Fruit fly (Drosophila melanogaster) whole organism, embryonic: Measurements from ENCODE around the gene CG2247.

Experiments used
- Ada2b ChIP-seq: fragments of 200-800 bp; sonication (Bioruptor generic); IDR thresholded peaks from 2 replicates; pipeline ENCODE4 v1.3.6; 2022; ENCODE audit warnings: missing biosample characterization, missing genetic modification characterization
- B-H1 ChIP-seq: fragments of 200-800 bp; sonication (Bioruptor generic); IDR thresholded peaks from 3 replicates; pipeline ENCODE4 v1.3.6; 2022; ENCODE audit warnings: missing biosample characterization, missing genetic modification characterization
- Bgb ChIP-seq: fragments of 200-800 bp; sonication (Bioruptor generic); IDR thresholded peaks from 2 replicates; pipeline ENCODE4 v1.3.6; 2022; ENCODE audit warnings: missing biosample characterization, missing genetic modification characterization; ENCODE audit not compliant: partially characterized antibody
- C15 ChIP-seq: fragments of 200-800 bp; sonication (Bioruptor generic); IDR thresholded peaks from 3 replicates; pipeline ENCODE4 v1.3.6; 2022; ENCODE audit warnings: missing biosample characterization, missing genetic modification characterization
- CG10431 ChIP-seq: fragments of 200-800 bp; sonication (Bioruptor generic); optimal IDR thresholded peaks from 3 replicates; lab custom pipeline; 2018; ENCODE audit warnings: missing biosample characterization, mild to moderate bottlenecking, missing genetic modification characterization
- CG11398 ChIP-seq: fragments of 200-800 bp; sonication (Bioruptor generic); optimal IDR thresholded peaks from 2 replicates; lab custom pipeline; 2016; ENCODE audit warnings: missing biosample characterization, missing genetic modification characterization
- CG12219 ChIP-seq: fragments of 200-800 bp; sonication (Bioruptor generic); optimal IDR thresholded peaks from 3 replicates; lab custom pipeline; 2018; ENCODE audit warnings: missing biosample characterization, mild to moderate bottlenecking, missing genetic modification characterization
- CG13123 ChIP-seq: fragments of 200-800 bp; sonication (Bioruptor generic); optimal IDR thresholded peaks from 2 replicates; lab custom pipeline; 2016; ENCODE audit warnings: missing biosample characterization, missing genetic modification characterization
- CG13287 ChIP-seq: fragments of 200-800 bp; sonication (Bioruptor generic); IDR thresholded peaks from 2 replicates; pipeline ENCODE4 v1.3.6; 2022; ENCODE audit warnings: missing biosample characterization, missing genetic modification characterization; ENCODE audit not compliant: partially characterized antibody
- CG14441 ChIP-seq: fragments of 200-800 bp; sonication (Bioruptor generic); IDR thresholded peaks from 2 replicates; pipeline ENCODE4 v1.3.6; 2022; ENCODE audit warnings: missing biosample characterization, missing genetic modification characterization
- CG1647 ChIP-seq: fragments of 200-800 bp; sonication (Bioruptor generic); optimal IDR thresholded peaks from 3 replicates; lab custom pipeline; 2016; ENCODE audit warnings: missing biosample characterization, missing genetic modification characterization
- CG17612 ChIP-seq: fragments of 200-800 bp; sonication (Bioruptor generic); IDR thresholded peaks from 2 replicates; pipeline ENCODE4 v1.3.6; 2022; ENCODE audit warnings: missing biosample characterization, missing genetic modification characterization
- CG31224 ChIP-seq: fragments of 200-800 bp; sonication (Bioruptor generic); IDR thresholded peaks from 2 replicates; pipeline ENCODE4 v1.3.6; 2022; ENCODE audit warnings: missing biosample characterization, missing genetic modification characterization
- CG31388 ChIP-seq: fragments of 200-800 bp; sonication (Bioruptor generic); optimal IDR thresholded peaks from 2 replicates; lab custom pipeline; 2016; ENCODE audit warnings: missing biosample characterization, missing genetic modification characterization
- CG3838 ChIP-seq: fragments of 200-800 bp; sonication (Bioruptor generic); optimal IDR thresholded peaks from 3 replicates; lab custom pipeline; 2016; ENCODE audit warnings: missing biosample characterization, missing genetic modification characterization
- CG3847 ChIP-seq: fragments of 200-800 bp; sonication (Bioruptor generic); IDR thresholded peaks from 2 replicates; pipeline ENCODE4 v1.3.6; 2022; ENCODE audit warnings: missing biosample characterization, missing genetic modification characterization
- CG4404 ChIP-seq: fragments of 200-800 bp; sonication (Bioruptor generic); IDR thresholded peaks from 2 replicates; pipeline ENCODE4 v1.3.6; 2022; ENCODE audit warnings: missing biosample characterization, missing genetic modification characterization
- CG6272 ChIP-seq: fragments of 200-800 bp; sonication (Bioruptor generic); IDR thresholded peaks from 2 replicates; pipeline ENCODE4 v1.3.6; 2022; ENCODE audit warnings: missing biosample characterization, missing genetic modification characterization
- Dad ChIP-seq: fragments of 200-800 bp; sonication (Bioruptor generic); optimal IDR thresholded peaks from 3 replicates; lab custom pipeline; 2016; ENCODE audit warnings: missing biosample characterization, missing genetic modification characterization
- Fer3 ChIP-seq: fragments of 200-800 bp; sonication (Bioruptor generic); optimal IDR thresholded peaks from 2 replicates; lab custom pipeline; 2018; ENCODE audit warnings: missing biosample characterization, mild to moderate bottlenecking, missing genetic modification characterization, moderate library complexity
- Gug ChIP-seq: fragments of 200-800 bp; sonication (Bioruptor generic); IDR thresholded peaks from 4 replicates; pipeline ENCODE4 v1.3.6; 2022; ENCODE audit warnings: missing biosample characterization, missing genetic modification characterization
- Mad ChIP-seq: fragments of 200-800 bp; sonication (Bioruptor generic); optimal IDR thresholded peaks from 2 replicates; lab custom pipeline; 2016; ENCODE audit warnings: missing biosample characterization, missing genetic modification characterization
- Rx ChIP-seq: fragments of 200-800 bp; sonication (Bioruptor generic); IDR thresholded peaks from 2 replicates; pipeline ENCODE4 v1.3.6; 2022; ENCODE audit warnings: missing biosample characterization, missing genetic modification characterization
- Side ChIP-seq: fragments of 200-800 bp; sonication (Bioruptor generic); optimal IDR thresholded peaks from 2 replicates; lab custom pipeline; 2016; ENCODE audit warnings: missing biosample characterization, missing genetic modification characterization
- Sox102F ChIP-seq: fragments of 200-800 bp; sonication (Bioruptor generic); optimal IDR thresholded peaks from 2 replicates; lab custom pipeline; 2018; ENCODE audit warnings: missing biosample characterization, mild to moderate bottlenecking, missing genetic modification characterization, moderate library complexity
- Ssrp ChIP-seq: fragments of 200-800 bp; sonication (Bioruptor generic); optimal IDR thresholded peaks from 2 replicates; lab custom pipeline; 2018; ENCODE audit warnings: missing biosample characterization, mild to moderate bottlenecking, missing genetic modification characterization, moderate library complexity
- ara ChIP-seq: fragments of 200-800 bp; sonication (Bioruptor generic); IDR thresholded peaks from 2 replicates; pipeline ENCODE4 v1.3.6; 2022; ENCODE audit warnings: missing biosample characterization, missing genetic modification characterization
- ash1 ChIP-seq: fragments of 200-800 bp; sonication (Bioruptor generic); optimal IDR thresholded peaks from 2 replicates; lab custom pipeline; 2018; ENCODE audit warnings: missing biosample characterization, mild to moderate bottlenecking, missing genetic modification characterization
- bab2 ChIP-seq: fragments of 200-800 bp; sonication (Bioruptor generic); optimal IDR thresholded peaks from 2 replicates; lab custom pipeline; 2016; ENCODE audit warnings: missing biosample characterization, missing genetic modification characterization
- chm ChIP-seq: fragments of 200-800 bp; sonication (Bioruptor generic); IDR thresholded peaks from 2 replicates; pipeline ENCODE4 v1.3.6; 2022; ENCODE audit warnings: missing biosample characterization, missing genetic modification characterization
- croc ChIP-seq: fragments of 200-800 bp; sonication (Bioruptor generic); conservative IDR thresholded peaks from 3 replicates; pipeline ENCODE4 v1.3.6; 2022; ENCODE audit warnings: missing biosample characterization, missing genetic modification characterization
- crp ChIP-seq, 2 experiments: fragments of 200-800 bp; sonication (Bioruptor generic); optimal IDR thresholded peaks; 2 replicates in 1 of 2; 3 replicates in 1 of 2; lab custom pipeline; 2017; ENCODE audit warnings: missing biosample characterization in 2 of 2, missing genetic modification characterization in 2 of 2, mild to moderate bottlenecking in 1 of 2, moderate library complexity in 1 of 2
- dm ChIP-seq: fragments of 200-800 bp; sonication (Bioruptor generic); optimal IDR thresholded peaks from 3 replicates; lab custom pipeline; 2016; ENCODE audit warnings: missing biosample characterization, missing genetic modification characterization
- fd3F ChIP-seq: fragments of 200-800 bp; sonication (Bioruptor generic); optimal IDR thresholded peaks from 2 replicates; lab custom pipeline; 2018; ENCODE audit warnings: missing biosample characterization, mild to moderate bottlenecking, missing genetic modification characterization, moderate library complexity
- grau ChIP-seq: fragments of 200-800 bp; optimal IDR thresholded peaks from 3 replicates; lab custom pipeline; 2019; ENCODE audit warnings: missing biosample characterization, mild to moderate bottlenecking, missing genetic modification characterization, moderate library complexity
- inv ChIP-seq: fragments of 200-800 bp; sonication (Bioruptor generic); IDR thresholded peaks from 2 replicates; pipeline ENCODE4 v1.3.6; 2022; ENCODE audit warnings: missing biosample characterization, missing genetic modification characterization; ENCODE audit not compliant: partially characterized antibody
- kah ChIP-seq: fragments of 200-800 bp; sonication (Bioruptor generic); optimal IDR thresholded peaks from 2 replicates; lab custom pipeline; 2018; ENCODE audit warnings: missing biosample characterization, mild to moderate bottlenecking, missing genetic modification characterization
- ken ChIP-seq: fragments of 200-800 bp; sonication (Bioruptor generic); IDR thresholded peaks from 3 replicates; pipeline ENCODE4 v1.3.6; 2022; ENCODE audit warnings: missing biosample characterization, missing genetic modification characterization
- kni ChIP-seq: fragments of 200-800 bp; sonication (Bioruptor generic); optimal IDR thresholded peaks from 3 replicates; lab custom pipeline; 2017; ENCODE audit warnings: mild to moderate bottlenecking, missing biosample characterization, missing genetic modification reagents, missing genetic modification characterization
- knrl ChIP-seq: fragments of 200-800 bp; sonication (Bioruptor generic); IDR thresholded peaks from 3 replicates; pipeline ENCODE4 v1.3.6; 2022; ENCODE audit warnings: missing biosample characterization, missing genetic modification characterization; ENCODE audit not compliant: partially characterized antibody
- pho ChIP-seq: fragments of 200-800 bp; sonication (Bioruptor generic); optimal IDR thresholded peaks from 2 replicates; lab custom pipeline; 2016; ENCODE audit warnings: missing biosample characterization, missing genetic modification characterization
- prd ChIP-seq, 3 experiments: fragments of >200 bp in 2 of 3; fragments of 200-800 bp in 1 of 3; sonication (Bioruptor generic) in 1 of 3; optimal IDR thresholded peaks in 2 of 3; IDR thresholded peaks in 1 of 3; 2 replicates in 2 of 3; 3 replicates in 1 of 3; pipeline versions ENCODE4 v1.3.6 to Lab custom; 2017 to 2022; ENCODE audit warnings: missing biosample characterization in 1 of 3, missing genetic modification characterization in 1 of 3
- sisA ChIP-seq: fragments of 200-800 bp; sonication (Bioruptor generic); IDR thresholded peaks from 2 replicates; pipeline ENCODE4 v1.3.6; 2022; ENCODE audit warnings: missing biosample characterization, missing genetic modification characterization
- sr ChIP-seq: fragments of 200-800 bp; sonication (Bioruptor generic); IDR thresholded peaks from 3 replicates; pipeline ENCODE4 v1.3.6; 2022; ENCODE audit warnings: missing biosample characterization, missing genetic modification characterization
- ssp ChIP-seq: fragments of 200-800 bp; sonication (Bioruptor generic); IDR thresholded peaks from 2 replicates; pipeline ENCODE4 v1.3.6; 2022; ENCODE audit warnings: missing biosample characterization, missing genetic modification characterization
- stc ChIP-seq: fragments of 200-800 bp; sonication (Bioruptor generic); IDR thresholded peaks from 2 replicates; pipeline ENCODE4 v1.3.6; 2022; ENCODE audit warnings: missing biosample characterization, missing genetic modification characterization
- tgo ChIP-seq: fragments of 200-800 bp; sonication (Bioruptor generic); IDR thresholded peaks from 3 replicates; pipeline ENCODE4 v1.3.6; 2022; ENCODE audit warnings: missing biosample characterization, missing genetic modification characterization
- ttk ChIP-seq: fragments of 200-800 bp; sonication (Bioruptor generic); IDR thresholded peaks from 2 replicates; pipeline ENCODE4 v2.1.2; 2022; ENCODE audit warnings: missing biosample characterization, missing genetic modification characterization
- zfh2 ChIP-seq: fragments of 200-800 bp; sonication (Bioruptor generic); optimal IDR thresholded peaks from 2 replicates; lab custom pipeline; 2016; ENCODE audit warnings: missing biosample characterization, missing genetic modification characterization

CG2247 gene

DNA sequence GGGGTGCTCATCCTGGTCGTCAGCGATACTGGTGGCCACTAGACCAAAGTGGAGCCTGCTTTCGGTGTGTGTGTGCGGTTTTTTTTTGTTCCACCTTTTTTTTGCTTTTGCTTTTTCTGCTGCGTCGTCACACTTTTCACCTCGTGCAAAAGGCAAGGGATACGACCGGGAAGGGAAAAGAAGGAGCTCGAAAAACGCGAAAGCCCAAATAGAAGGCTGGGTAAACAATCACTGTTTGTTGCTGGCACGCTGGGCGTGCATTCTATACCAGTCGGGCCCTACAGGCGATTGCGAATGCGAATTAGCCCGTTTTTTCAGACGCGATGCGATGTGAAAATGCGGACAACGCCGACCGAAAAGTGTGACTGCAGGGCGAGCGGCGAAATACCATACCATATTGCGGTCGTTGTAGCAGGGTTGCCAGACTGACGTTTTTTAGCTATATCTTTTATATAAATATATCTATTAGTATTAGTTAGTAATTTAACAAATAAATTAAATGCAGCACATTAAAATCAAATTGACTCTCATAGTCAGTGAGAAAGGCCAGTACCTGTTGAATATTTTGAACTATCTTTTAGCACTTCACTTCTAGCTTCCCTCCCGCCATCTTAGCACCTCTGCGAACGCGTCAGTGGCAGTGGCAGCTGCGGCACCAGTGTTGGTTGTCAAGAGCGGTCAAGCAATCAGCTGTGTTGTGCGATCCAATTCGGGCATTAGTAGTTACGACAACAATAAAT lies 41.3 kb downstream of the CG2247 start, which contains the start of the genes Polr2A and CG11699 (continued):
- no peak; the same call in 1 of the 2 replicates for TF ChIP-seq CG6272 (GFP tag; lab: Robert Waterston, UW)
- TF ChIP-seq CG3847 (GFP tag; lab: Robert Waterston, UW): peak; percentile 67
- TF ChIP-seq CG12219 (GFP tag; lab: Kevin White, UChicago): no peak
- TF ChIP-seq kni (GFP tag; lab: Kevin White, UChicago): peak; percentile 40
- no peak for TF ChIP-seq CG3838
- no peak; the same call in 2 of the 3 replicates for TF ChIP-seq B-H1 (GFP tag; lab: Robert Waterston, UW)
- peak; percentile 50; the same call in 1 of the 2 replicates for TF ChIP-seq CG31224 (GFP tag; lab: Robert Waterston, UW)
- TF ChIP-seq knrl (GFP tag; lab: Robert Waterston, UW): no peak; the same call in 2 of the 3 replicates
- TF ChIP-seq chm: no peak
- peak; percentile 32; the same call in 1 of the 2 replicates for TF ChIP-seq ssp (GFP tag; lab: Robert Waterston, UW)
- peak; percentile 3 to 90 for TF ChIP-seq crp (GFP tag; optimal IDR thresholded peaks at IDR 0.05; lab: Kevin White, UChicago)
- no peak for TF ChIP-seq Dad (GFP tag; lab: Kevin White, UChicago)
- no peak for TF ChIP-seq Sox102F (GFP tag; lab: Kevin White, UChicago)
- no peak for TF ChIP-seq stc (GFP tag; lab: Robert Waterston, UW)
- no peak for TF ChIP-seq Side (GFP tag; lab: Kevin White, UChicago)
- TF ChIP-seq bab2: no peak
- no peak for TF ChIP-seq CG1647 (GFP tag; lab: Kevin White, UChicago)
- TF ChIP-seq Fer3 (tag; lab: Kevin White, UChicago): peak; percentile 17
- no peak for TF ChIP-seq zfh2 (GFP tag; lab: Kevin White, UChicago)
- peak; percentile 26 for TF ChIP-seq Mad (GFP tag; lab: Kevin White, UChicago)
- no peak for TF ChIP-seq CG17612 (GFP tag; lab: Robert Waterston, UW)
- no peak for TF ChIP-seq prd (optimal IDR thresholded peaks at IDR 0.05; lab: Kevin White, UChicago)
- TF ChIP-seq prd (GFP tag; IDR thresholded peaks at IDR 0.05; lab: Robert Waterston, UW): peak; percentile 25; the same call in 1 of the 3 replicates
- TF ChIP-seq tgo (GFP tag; lab: Robert Waterston, UW): peak; percentile 41; the same call in 1 of the 3 replicates
- TF ChIP-seq fd3F (GFP tag; lab: Kevin White, UChicago): peak; percentile 10
- no peak for TF ChIP-seq ara (GFP tag; lab: Robert Waterston, UW)
- TF ChIP-seq C15 (GFP tag; lab: Robert Waterston, UW): no peak
- TF ChIP-seq CG13287 (GFP tag; lab: Robert Waterston, UW): no peak
- TF ChIP-seq CG11398 (GFP tag; lab: Kevin White, UChicago): no peak
- peak; percentile 43 for TF ChIP-seq sisA (GFP tag; lab: Robert Waterston, UW)
- TF ChIP-seq Ssrp (tag; lab: Kevin White, UChicago): peak; percentile 12
- TF ChIP-seq CG10431 (GFP tag; lab: Kevin White, UChicago): no peak
- no peak for TF ChIP-seq Ada2b
- no peak for TF ChIP-seq Rx (GFP tag; lab: Robert Waterston, UW)
- TF ChIP-seq CG13123 (GFP tag; lab: Kevin White, UChicago): no peak
- peak; percentile 25; the same call in 1 of the 2 replicates for TF ChIP-seq CG4404
- TF ChIP-seq ash1 (GFP tag; lab: Kevin White, UChicago): no peak
- TF ChIP-seq kah: no peak
- no peak; the same call in 2 of the 3 replicates for TF ChIP-seq croc (GFP tag; lab: Robert Waterston, UW)
- TF ChIP-seq Gug (GFP tag; lab: Robert Waterston, UW): no peak
- TF ChIP-seq Bgb (GFP tag; lab: Robert Waterston, UW): peak; percentile 31; the same call in 1 of the 2 replicates
- TF ChIP-seq grau (tag; lab: Kevin White, UChicago): peak; percentile 58
- peak; percentile 23; the same call in 1 of the 2 replicates for TF ChIP-seq CG14441 (GFP tag; lab: Robert Waterston, UW)
- TF ChIP-seq inv: no peak
- no peak for TF ChIP-seq CG31388 (GFP tag; lab: Kevin White, UChicago)
- TF ChIP-seq ttk (GFP tag; lab: Robert Waterston, UW): no peak
- TF ChIP-seq sr (GFP tag; lab: Robert Waterston, UW): no peak
- peak; percentile 18 for TF ChIP-seq dm
- no peak for TF ChIP-seq ken
- no peak for TF ChIP-seq pho (GFP tag; lab: Kevin White, UChicago)
